Fruit fly (Drosophila melanogaster) Kc167 (cell line): ENCODE results near the gene cl.

Source experiments
- Myc ChIP-seq: fragments of >200 bp; optimal IDR thresholded peaks from 2 replicates; lab custom pipeline; 2017; ENCODE audit warnings: missing external identifiers
- h ChIP-seq: fragments of >200 bp; optimal IDR thresholded peaks from 3 replicates; lab custom pipeline; 2018; ENCODE audit warnings: missing external identifiers

dm6 chr2L:5558809-5559392 is 39.0 kb downstream of the cl start, which contains the start of gene GluRIIB:
- TF ChIP-seq Myc (lab: Kevin White, UChicago) (no peak), h (lab: Kevin White, UChicago) (no peak)
